Fruit fly (Drosophila melanogaster): ENCODE data around the gene Mrm2.

Mrm2 gene

dm6 chr3R:19859370-19860033 lies 1.9 kb upstream of the Mrm2 start:
- TF ChIP-seq Vsx2 (GFP tag; optimal IDR thresholded peaks at IDR 0.05; ENCODE audit: partially characterized antibody) (no peak), foxo (GFP tag; optimal IDR thresholded peaks at IDR 0.05) (peak in 1 of 2 experiments; percentile 27), psq (GFP tag; optimal IDR thresholded peaks at IDR 0.05) (peak; percentile 40), br (GFP tag; optimal IDR thresholded peaks at IDR 0.05) (peak; percentile 76), Dif (GFP tag; optimal IDR thresholded peaks at IDR 0.05; ENCODE audit: partially characterized antibody) (no peak), N (GFP tag; optimal IDR thresholded peaks at IDR 0.05) (no peak), Abd-B (GFP tag; optimal IDR thresholded peaks at IDR 0.05) (no peak), h (GFP tag; optimal IDR thresholded peaks at IDR 0.05) (peak; percentile 57), Hr78 (GFP tag; optimal IDR thresholded peaks at IDR 0.05) (no peak), Myc (optimal IDR thresholded peaks at IDR 0.05) (no peak), Rel (GFP tag; optimal IDR thresholded peaks at IDR 0.05) (no peak), Rel (tag; optimal IDR thresholded peaks at IDR 0.05) (peak; percentile 49), Hnf4 (GFP tag; optimal IDR thresholded peaks at IDR 0.05) (peak; percentile 24), fru (GFP tag; optimal IDR thresholded peaks at IDR 0.05) (peak; percentile 32), sage (GFP tag; optimal IDR thresholded peaks at IDR 0.05) (no peak), HLH106 (tag; optimal IDR thresholded peaks at IDR 0.05) (peak; percentile 8), OdsH (GFP tag; optimal IDR thresholded peaks at IDR 0.05) (peak; percentile 28), ey (GFP tag; optimal IDR thresholded peaks at IDR 0.05) (peak; percentile 30), dl (GFP tag; optimal IDR thresholded peaks at IDR 0.05; ENCODE audit: insufficient read depth in 1 of 2, partially characterized antibody in 2 of 2) (no peak)

dm6 chr3R:19863979-19864775 lies 2.8 kb downstream of the Mrm2 start, which contains the start of the genes CG4572 and CG4686:
TSS of gene CG4572 (minus strand) at chr3R:19864393.
TSS of gene CG4686 (plus strand) at chr3R:19864496.
- peak; percentile 49 for TF ChIP-seq sv (GFP tag; optimal IDR thresholded peaks at IDR 0.05)
- TF ChIP-seq CG9705 (GFP tag; optimal IDR thresholded peaks at IDR 0.05): peak; percentile 82
- TF ChIP-seq foxo (GFP tag; optimal IDR thresholded peaks at IDR 0.05): peak; percentile 85 to 88
- peak; percentile 95 for TF ChIP-seq HLH106 (tag; optimal IDR thresholded peaks at IDR 0.05)
- TF ChIP-seq woc (GFP tag; optimal IDR thresholded peaks at IDR 0.05): peak; percentile 89
- no peak for TF ChIP-seq Dif (GFP tag; optimal IDR thresholded peaks at IDR 0.05; ENCODE audit: partially characterized antibody)
- TF ChIP-seq dsf (GFP tag; optimal IDR thresholded peaks at IDR 0.05; ENCODE audit: borderline replicate concordance): peak; percentile 64
- TF ChIP-seq ey (GFP tag; optimal IDR thresholded peaks at IDR 0.05): peak; percentile 81
- peak; percentile 31 for TF ChIP-seq CG32264 (GFP tag; optimal IDR thresholded peaks at IDR 0.05)
- no peak for TF ChIP-seq brk (GFP tag; optimal IDR thresholded peaks at IDR 0.05)
- no peak for TF ChIP-seq Vsx2 (GFP tag; optimal IDR thresholded peaks at IDR 0.05; ENCODE audit: partially characterized antibody)
- TF ChIP-seq dmrt93B (GFP tag; optimal IDR thresholded peaks at IDR 0.05): peak; percentile 65
- peak; percentile 83 for TF ChIP-seq Sp1 (GFP tag; optimal IDR thresholded peaks at IDR 0.05)
- no peak for TF ChIP-seq GATAd (GFP tag; optimal IDR thresholded peaks at IDR 0.05)
- TF ChIP-seq psq (GFP tag; optimal IDR thresholded peaks at IDR 0.05): peak; percentile 85
- TF ChIP-seq rgr (GFP tag; optimal IDR thresholded peaks at IDR 0.05): peak; percentile 84
- TF ChIP-seq h (GFP tag; optimal IDR thresholded peaks at IDR 0.05): peak; percentile 79
- TF ChIP-seq Rel (GFP tag; optimal IDR thresholded peaks at IDR 0.05): no peak
- peak; percentile 95 for TF ChIP-seq Rel (tag; optimal IDR thresholded peaks at IDR 0.05)
- peak; percentile 66 for TF ChIP-seq Hr83 (GFP tag; optimal IDR thresholded peaks at IDR 0.05; ENCODE audit: poor library complexity, severe bottlenecking)
- peak; percentile 87 for TF ChIP-seq br (GFP tag; optimal IDR thresholded peaks at IDR 0.05)
- no peak for TF ChIP-seq tai (GFP tag; optimal IDR thresholded peaks at IDR 0.05)
- TF ChIP-seq Myc (optimal IDR thresholded peaks at IDR 0.05): peak; percentile 26
- TF ChIP-seq Abd-B (GFP tag; optimal IDR thresholded peaks at IDR 0.05): no peak
- TF ChIP-seq OdsH (GFP tag; optimal IDR thresholded peaks at IDR 0.05): peak; percentile 73
- peak; percentile 83 for TF ChIP-seq fru (GFP tag; optimal IDR thresholded peaks at IDR 0.05)
- TF ChIP-seq pan (optimal IDR thresholded peaks at IDR 0.05): no peak
- no peak for TF ChIP-seq Dfd (GFP tag; optimal IDR thresholded peaks at IDR 0.05)
